Worm (Caenorhabditis elegans): ENCODE data around the gene lido-12.

lido-12 gene

ce11 chrII:3012133-3012532 is 6.5 kb downstream of the lido-12 start, which contains the start of gene C41H7.9:
C41H7.9 (minus strand) TSS chrII:3012233.
- no peak for TF ChIP-seq nhr-77 (tag; optimal IDR thresholded peaks at IDR 0.05)
- no peak for TF ChIP-seq lin-11 (tag; optimal IDR thresholded peaks at IDR 0.05)
- no peak for TF ChIP-seq lsy-2 (tag; optimal IDR thresholded peaks at IDR 0.05)
- no peak for TF ChIP-seq mab-5 (tag; optimal IDR thresholded peaks at IDR 0.05)
- TF ChIP-seq elt-1 (tag; optimal IDR thresholded peaks at IDR 0.05): no peak
- TF ChIP-seq nhr-6 (tag; optimal IDR thresholded peaks at IDR 0.05): no peak
- no peak for TF ChIP-seq F13H6.1 (tag; optimal IDR thresholded peaks at IDR 0.05)
- no peak for TF ChIP-seq lin-13 (GFP tag; optimal IDR thresholded peaks at IDR 0.05)
- no peak for TF ChIP-seq lin-39 (tag; optimal IDR thresholded peaks at IDR 0.05)
- no peak for TF ChIP-seq nhr-23 (tag; optimal IDR thresholded peaks at IDR 0.05)
- TF ChIP-seq nhr-21 (tag; optimal IDR thresholded peaks at IDR 0.05): no peak
- TF ChIP-seq unc-39 (tag; optimal IDR thresholded peaks at IDR 0.05): no peak
- no peak for TF ChIP-seq peb-1 (tag; optimal IDR thresholded peaks at IDR 0.05)
- no peak for TF ChIP-seq ztf-11 (tag; optimal IDR thresholded peaks at IDR 0.05)
- TF ChIP-seq snpc-4 (tag; optimal IDR thresholded peaks at IDR 0.05): no peak
- no peak for TF ChIP-seq alr-1 (tag; optimal IDR thresholded peaks at IDR 0.05)
- no peak for TF ChIP-seq nhr-25 (tag; optimal IDR thresholded peaks at IDR 0.05)

DNA sequence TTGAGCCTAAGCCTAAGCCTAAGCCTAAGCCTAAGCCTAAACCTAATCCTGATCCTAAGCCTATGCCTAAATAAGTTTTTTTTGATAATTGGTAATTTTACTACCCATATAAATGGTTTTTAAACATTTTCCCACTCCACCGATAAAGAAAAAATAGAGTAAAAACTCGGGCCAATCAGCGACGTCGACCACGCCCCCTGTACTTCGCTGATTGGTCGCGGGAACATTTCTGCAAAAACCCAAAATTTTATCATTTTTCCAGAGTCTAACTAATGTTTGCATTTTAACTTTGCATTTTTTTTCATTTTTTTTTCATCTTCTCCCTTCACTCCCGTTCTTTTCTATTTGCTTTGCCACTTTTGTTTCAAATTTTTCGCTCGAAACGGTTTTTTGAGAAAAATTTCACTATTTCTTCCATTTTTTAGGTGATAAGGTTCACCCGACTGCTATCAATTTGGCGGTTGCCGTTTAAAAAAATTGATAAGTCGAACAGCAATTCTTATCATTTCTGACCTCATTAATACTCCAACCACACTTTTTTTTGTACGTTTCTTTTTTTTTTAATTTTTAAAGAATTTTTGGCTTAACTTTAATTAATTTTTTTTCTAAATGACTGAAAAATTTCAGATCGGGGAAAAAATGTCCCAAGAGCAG is 8.7 kb downstream of the lido-12 start, which contains the start of gene C41H7.2:
Gene C41H7.2, plus strand, starts transcription at position 622 of the 654 bp plus-strand sequence.
- TF ChIP-seq dmd-4 (tag; optimal IDR thresholded peaks at IDR 0.05) (no peak), nhr-21 (tag; optimal IDR thresholded peaks at IDR 0.05) (no peak), snpc-4 (tag; optimal IDR thresholded peaks at IDR 0.05) (no peak), lin-39 (tag; optimal IDR thresholded peaks at IDR 0.05) (no peak), nhr-6 (tag; optimal IDR thresholded peaks at IDR 0.05) (no peak), peb-1 (tag; optimal IDR thresholded peaks at IDR 0.05) (no peak), unc-62 (GFP tag; optimal IDR thresholded peaks at IDR 0.05) (no peak), crh-2 (tag; optimal IDR thresholded peaks at IDR 0.05) (peak; percentile 4), nhr-25 (tag; optimal IDR thresholded peaks at IDR 0.05) (no peak), unc-39 (tag; optimal IDR thresholded peaks at IDR 0.05) (no peak), blmp-1 (tag; optimal IDR thresholded peaks at IDR 0.05; ENCODE audit: insufficient read depth) (no peak), ZK546.5 (tag; optimal IDR thresholded peaks at IDR 0.05) (no peak), elt-3 (tag; optimal IDR thresholded peaks at IDR 0.05) (no peak), lsy-2 (tag; optimal IDR thresholded peaks at IDR 0.05) (no peak), F13H6.1 (tag; optimal IDR thresholded peaks at IDR 0.05) (no peak), fos-1 (tag; optimal IDR thresholded peaks at IDR 0.05) (peak; percentile 85)

DNA sequence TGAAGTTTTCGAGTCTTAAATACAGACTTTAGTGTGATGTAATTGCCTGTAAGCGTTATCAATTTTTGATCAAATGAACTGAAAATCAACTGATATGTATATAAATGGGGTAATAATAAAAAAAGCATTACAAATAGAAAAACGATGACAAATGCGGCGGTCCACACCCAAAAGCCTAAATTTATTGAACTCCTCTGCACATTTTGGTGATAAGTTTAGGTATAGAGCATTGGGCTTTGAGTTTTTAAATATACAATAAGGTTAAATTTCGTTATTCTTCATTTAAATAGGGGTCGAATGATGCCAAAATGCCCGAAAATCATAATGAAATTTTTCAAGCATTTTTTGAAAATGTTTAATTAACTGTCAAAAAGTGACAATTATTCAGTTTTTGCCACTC is 14.2 kb downstream of the lido-12 start, which contains the start of gene clec-3:
Gene clec-3, minus strand, starts transcription at position 101 of the 400 bp plus-strand sequence.
- no peak for TF ChIP-seq fos-1 (tag; optimal IDR thresholded peaks at IDR 0.05)
- no peak for TF ChIP-seq C34F6.9 (tag; optimal IDR thresholded peaks at IDR 0.05)
- TF ChIP-seq nhr-12 (tag; optimal IDR thresholded peaks at IDR 0.05): no peak
- no peak for TF ChIP-seq nhr-23 (tag; optimal IDR thresholded peaks at IDR 0.05)
- no peak for TF ChIP-seq nhr-25 (tag; optimal IDR thresholded peaks at IDR 0.05)
- no peak for TF ChIP-seq mdl-1 (tag; optimal IDR thresholded peaks at IDR 0.05)
- TF ChIP-seq ceh-82 (tag; optimal IDR thresholded peaks at IDR 0.05): no peak
- no peak for TF ChIP-seq nhr-11 (tag; optimal IDR thresholded peaks at IDR 0.05)
- TF ChIP-seq lsy-2 (tag; optimal IDR thresholded peaks at IDR 0.05): no peak
- no peak for TF ChIP-seq nhr-129 (tag; optimal IDR thresholded peaks at IDR 0.05)
- no peak for TF ChIP-seq unc-39 (tag; optimal IDR thresholded peaks at IDR 0.05)

- TF ChIP-seq nhr-237 (tag; optimal IDR thresholded peaks at IDR 0.05) (no peak), crh-2 (tag; optimal IDR thresholded peaks at IDR 0.05) (no peak), R02D3.7 (tag; optimal IDR thresholded peaks at IDR 0.05) (no peak), ZK546.5 (tag; optimal IDR thresholded peaks at IDR 0.05) (no peak), fos-1 (tag; optimal IDR thresholded peaks at IDR 0.05) (no peak), mab-5 (tag; optimal IDR thresholded peaks at IDR 0.05) (no peak), aly-2 (tag; optimal IDR thresholded peaks at IDR 0.05) (no peak), nhr-23 (tag; optimal IDR thresholded peaks at IDR 0.05) (no peak), blmp-1 (tag; optimal IDR thresholded peaks at IDR 0.05; ENCODE audit: insufficient read depth) (no peak), nhr-129 (tag; optimal IDR thresholded peaks at IDR 0.05) (no peak), skn-1 (tag; optimal IDR thresholded peaks at IDR 0.05) (no peak), nhr-10 (tag; optimal IDR thresholded peaks at IDR 0.05) (no peak), unc-39 (tag; optimal IDR thresholded peaks at IDR 0.05) (no peak), elt-3 (tag; optimal IDR thresholded peaks at IDR 0.05) (no peak)
Measured at ce11 chrII:3020899-3021298, 15.3 kb downstream of the lido-12 start.

Measured in whole organism, L2 larva.